Worm (Caenorhabditis elegans): Measurements from ENCODE around the gene dhc-3.

DNA sequence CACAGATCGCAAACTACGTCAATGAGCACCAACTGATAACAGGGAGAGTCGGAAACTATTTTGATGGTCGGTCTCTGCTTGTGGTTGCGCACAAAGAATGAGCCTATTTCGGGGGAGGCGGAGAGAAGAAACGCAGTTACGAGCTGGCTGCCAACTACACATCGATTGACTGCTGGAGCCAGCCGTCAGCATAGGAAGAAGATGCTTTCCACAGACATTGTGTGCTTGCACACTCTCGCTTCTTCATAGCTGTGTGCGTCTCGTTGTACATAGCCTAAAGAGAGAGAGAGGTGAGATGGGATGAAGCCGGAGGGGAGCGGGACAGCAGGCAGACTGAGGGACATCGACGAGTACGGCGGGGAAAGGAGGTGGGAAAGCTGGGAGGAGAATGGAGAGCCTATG, 8.3 kb upstream of the dhc-3 start:
- TF ChIP-seq nhr-12 (tag; optimal IDR thresholded peaks at IDR 0.05): no peak
- TF ChIP-seq zag-1 (tag; optimal IDR thresholded peaks at IDR 0.05): no peak
- TF ChIP-seq fos-1 (tag; optimal IDR thresholded peaks at IDR 0.05): no peak
- no peak for TF ChIP-seq nhr-11 (tag; optimal IDR thresholded peaks at IDR 0.05)
- no peak for TF ChIP-seq ztf-11 (tag; optimal IDR thresholded peaks at IDR 0.05)
- TF ChIP-seq R02D3.7 (tag; optimal IDR thresholded peaks at IDR 0.05): no peak
- no peak for TF ChIP-seq ceh-28 (tag; optimal IDR thresholded peaks at IDR 0.05)
- TF ChIP-seq snpc-4 (tag; optimal IDR thresholded peaks at IDR 0.05): peak; percentile 29
- TF ChIP-seq nfya-1 (tag; optimal IDR thresholded peaks at IDR 0.05; ENCODE audit: insufficient read depth): peak; percentile 78
